Worm (Caenorhabditis elegans) whole organism, L4 larva: ENCODE results near the gene irld-4.
A peak's percentile ranks its signal among the peaks of the same experiment; 100 is the strongest.

ENCODE experiments used
- F44E2.7 ChIP-seq: fragments of 200-800 bp; sonication (Bioruptor generic); IDR thresholded peaks from 2 replicates; pipeline ENCODE4 v2.1.2; 2022; ENCODE audit warnings: missing genetic modification characterization, missing compliant biosample characterization
- R02D3.7 ChIP-seq: fragments of 150-350 bp; sonication (generic microtip); optimal IDR thresholded peaks from 3 replicates; lab custom pipeline; 2014; ENCODE audit warnings: missing biosample characterization, missing genetic modification characterization
- Y75B8A.6 ChIP-seq: fragments of 200-800 bp; sonication (Bioruptor generic); IDR thresholded peaks from 2 replicates; pipeline ENCODE4 v1.3.6; 2022; ENCODE audit warnings: missing genetic modification reagents, missing genetic modification characterization, missing compliant biosample characterization
- aha-1 ChIP-seq: fragments of 150-350 bp; peaks from one replicate; lab custom pipeline; 2014; ENCODE audit warnings: missing biosample characterization, missing genetic modification characterization
- aly-2 ChIP-seq: sonication (generic microtip); optimal IDR thresholded peaks from 2 replicates; lab custom pipeline; 2018; ENCODE audit warnings: missing biosample characterization, missing genetic modification characterization
- arid-1 ChIP-seq: fragments of 200-800 bp; sonication (Bioruptor generic); conservative IDR thresholded peaks from 2 replicates; pipeline ENCODE4 v1.3.6; 2022; ENCODE audit warnings: missing genetic modification reagents, missing genetic modification characterization, missing compliant biosample characterization
- ceh-20 ChIP-seq: fragments of 200-800 bp; sonication (Bioruptor generic); IDR thresholded peaks from 2 replicates; pipeline ENCODE4 v1.3.6; 2022; ENCODE audit warnings: missing genetic modification reagents, missing genetic modification characterization, missing compliant biosample characterization
- ceh-28 ChIP-seq: fragments of 150-350 bp; optimal IDR thresholded peaks from 2 replicates; lab custom pipeline; 2014; ENCODE audit warnings: missing biosample characterization, missing genetic modification reagents, missing genetic modification characterization
- ceh-62 ChIP-seq: sonication (generic microtip); optimal IDR thresholded peaks from 2 replicates; lab custom pipeline; 2017; ENCODE audit warnings: missing biosample characterization, missing genetic modification characterization
- ctbp-1 ChIP-seq: fragments of 200-800 bp; sonication (Bioruptor generic); IDR thresholded peaks from 2 replicates; pipeline ENCODE4 v1.3.6; 2022; ENCODE audit warnings: missing genetic modification reagents, missing genetic modification characterization, missing compliant biosample characterization
- daf-12 ChIP-seq: fragments of 150-350 bp; optimal IDR thresholded peaks from 2 replicates; lab custom pipeline; 2014; ENCODE audit warnings: missing biosample characterization, missing genetic modification reagents, missing genetic modification characterization
- daf-16 ChIP-seq, 3 experiments: sonication (generic microtip); optimal IDR thresholded peaks; 2 replicates each; lab custom pipeline; 2016 to 2017; ENCODE audit warnings: missing genetic modification characterization in 3 of 3, missing genetic modification reagents in 3 of 3, mild to moderate bottlenecking in 2 of 3, missing compliant biosample characterization in 2 of 3, missing biosample characterization in 1 of 3, moderate library complexity in 1 of 3
- daf-19 ChIP-seq: fragments of 200-800 bp; sonication (Bioruptor generic); conservative IDR thresholded peaks from 2 replicates; pipeline ENCODE4 v1.3.6; 2022; ENCODE audit warnings: missing genetic modification characterization, missing compliant biosample characterization
- daf-8 ChIP-seq: fragments of 200-800 bp; sonication (Bioruptor generic); IDR thresholded peaks from 2 replicates; pipeline ENCODE4 v1.3.6; 2022; ENCODE audit warnings: missing genetic modification characterization, missing compliant biosample characterization
- dmd-6 ChIP-seq: fragments of 200-800 bp; sonication (Bioruptor generic); IDR thresholded peaks from 2 replicates; pipeline ENCODE4 v1.3.6; 2022; ENCODE audit warnings: missing genetic modification reagents, missing genetic modification characterization, missing compliant biosample characterization
- dmd-8 ChIP-seq: fragments of 200-800 bp; sonication (Bioruptor generic); IDR thresholded peaks from 2 replicates; pipeline ENCODE4 v1.3.6; 2022; ENCODE audit warnings: missing genetic modification characterization, missing compliant biosample characterization
- dmd-9 ChIP-seq: fragments of 200-800 bp; sonication (Bioruptor generic); IDR thresholded peaks from 2 replicates; pipeline ENCODE4 v1.3.6; 2022; ENCODE audit warnings: missing genetic modification reagents, missing genetic modification characterization, missing compliant biosample characterization
- dve-1 ChIP-seq: sonication (generic microtip); optimal IDR thresholded peaks from 2 replicates; lab custom pipeline; 2017; ENCODE audit warnings: antibody characterized with exemption, mild to moderate bottlenecking, missing genetic modification characterization, missing compliant biosample characterization; ENCODE audit not compliant: insufficient read depth
- egl-43 ChIP-seq: fragments of 200-800 bp; sonication (Bioruptor generic); IDR thresholded peaks from 2 replicates; pipeline ENCODE4 v1.3.6; 2022; ENCODE audit warnings: missing genetic modification reagents, missing genetic modification characterization, missing compliant biosample characterization
- hif-1 ChIP-seq, 2 experiments: sonication (generic microtip); optimal IDR thresholded peaks; 2 replicates each; lab custom pipeline; 2016 to 2017; ENCODE audit warnings: missing compliant biosample characterization in 2 of 2, missing genetic modification characterization in 2 of 2, missing genetic modification reagents in 2 of 2, missing genotype in 2 of 2, mild to moderate bottlenecking in 1 of 2
- hlh-11 ChIP-seq: fragments of 200-800 bp; sonication (Bioruptor generic); optimal IDR thresholded peaks from 2 replicates; lab custom pipeline; 2018; ENCODE audit warnings: mild to moderate bottlenecking, missing genetic modification characterization, missing compliant biosample characterization
- hlh-30 ChIP-seq: sonication (generic microtip); optimal IDR thresholded peaks from 2 replicates; lab custom pipeline; 2017; ENCODE audit warnings: antibody characterized with exemption, mild to moderate bottlenecking, missing genetic modification characterization, missing compliant biosample characterization; ENCODE audit not compliant: insufficient read depth
- jun-1 ChIP-seq: fragments of 150-350 bp; optimal IDR thresholded peaks from 2 replicates; lab custom pipeline; 2014; ENCODE audit warnings: missing biosample characterization, missing genetic modification reagents, missing genetic modification characterization
- lin-38 ChIP-seq: fragments of 200-800 bp; sonication (Bioruptor generic); IDR thresholded peaks from 2 replicates; pipeline ENCODE4 v1.3.6; 2022; ENCODE audit warnings: missing genetic modification reagents, missing genetic modification characterization, missing compliant biosample characterization
- lsy-2 ChIP-seq, 2 experiments: fragments of 150-350 bp in 1 of 2; sonication (generic microtip) in 1 of 2; optimal IDR thresholded peaks; 2 replicates each; lab custom pipeline; 2014 to 2017; ENCODE audit warnings: missing biosample characterization in 2 of 2, missing genetic modification characterization in 2 of 2
- mdl-1 ChIP-seq, 2 experiments: fragments of 150-350 bp in 1 of 2; sonication (generic microtip) in 1 of 2; optimal IDR thresholded peaks; 2 replicates each; lab custom pipeline; 2014 to 2017; ENCODE audit warnings: missing biosample characterization in 2 of 2, missing genetic modification characterization in 2 of 2
- mdt-29 ChIP-seq: fragments of 200-800 bp; sonication (Bioruptor generic); IDR thresholded peaks from 2 replicates; pipeline ENCODE4 v1.3.6; 2022; ENCODE audit warnings: missing genetic modification reagents, missing genetic modification characterization, missing compliant biosample characterization
- mep-1 ChIP-seq: fragments of 150-350 bp; sonication (generic microtip); optimal IDR thresholded peaks from 3 replicates; lab custom pipeline; 2014; ENCODE audit warnings: missing biosample characterization, missing genetic modification characterization
- mes-2 ChIP-seq: sonication (generic microtip); optimal IDR thresholded peaks from 2 replicates; lab custom pipeline; 2016; ENCODE audit warnings: missing genotype, mild to moderate bottlenecking, missing genetic modification characterization, missing compliant biosample characterization; ENCODE audit not compliant: poor library complexity, severe bottlenecking
- mxl-3 ChIP-seq: fragments of 200-800 bp; sonication (Bioruptor generic); optimal IDR thresholded peaks from 2 replicates; lab custom pipeline; 2018; ENCODE audit warnings: mild to moderate bottlenecking, missing genetic modification characterization, missing compliant biosample characterization
- nhr-102 ChIP-seq: sonication (generic microtip); optimal IDR thresholded peaks from 2 replicates; lab custom pipeline; 2016; ENCODE audit warnings: mild to moderate bottlenecking, missing genetic modification characterization, moderate library complexity, missing compliant biosample characterization
- nhr-28 ChIP-seq: fragments of 150-350 bp; optimal IDR thresholded peaks from 2 replicates; lab custom pipeline; 2014; ENCODE audit warnings: missing biosample characterization, missing genetic modification characterization
- nhr-42 ChIP-seq: fragments of 200-800 bp; sonication (Bioruptor generic); IDR thresholded peaks from 2 replicates; pipeline ENCODE4 v1.3.6; 2022; ENCODE audit warnings: missing genetic modification characterization, missing compliant biosample characterization
- nhr-48 ChIP-seq: sonication (generic microtip); optimal IDR thresholded peaks from 2 replicates; lab custom pipeline; 2016; ENCODE audit warnings: mild to moderate bottlenecking, missing genetic modification characterization, missing compliant biosample characterization
- nhr-6 ChIP-seq: fragments of 150-350 bp; optimal IDR thresholded peaks from 2 replicates; lab custom pipeline; 2014; ENCODE audit warnings: missing biosample characterization, missing genetic modification characterization
- nhr-76 ChIP-seq: fragments of 150-350 bp; optimal IDR thresholded peaks from 2 replicates; lab custom pipeline; 2014; ENCODE audit warnings: missing biosample characterization, missing genetic modification characterization
- nhr-77 ChIP-seq: fragments of 150-350 bp; optimal IDR thresholded peaks from 2 replicates; lab custom pipeline; 2014; ENCODE audit warnings: missing biosample characterization, missing genetic modification characterization
- php-3 ChIP-seq: fragments of 200-800 bp; sonication (Bioruptor generic); IDR thresholded peaks from 2 replicates; pipeline ENCODE4 v1.3.6; 2022; ENCODE audit warnings: missing genetic modification reagents, missing genetic modification characterization, missing compliant biosample characterization
- pqm-1 ChIP-seq: sonication (generic microtip); optimal IDR thresholded peaks from 2 replicates; lab custom pipeline; 2017; ENCODE audit warnings: missing biosample characterization, missing genetic modification characterization
- saeg-2 ChIP-seq: fragments of 200-800 bp; sonication (Bioruptor generic); IDR thresholded peaks from 2 replicates; pipeline ENCODE4 v1.3.6; 2022; ENCODE audit warnings: missing genetic modification reagents, missing genetic modification characterization, missing compliant biosample characterization
- spr-1 ChIP-seq: sonication (generic microtip); optimal IDR thresholded peaks from 2 replicates; lab custom pipeline; 2016; ENCODE audit warnings: mild to moderate bottlenecking, missing genetic modification characterization, missing compliant biosample characterization
- tra-1 ChIP-seq: fragments of 200-800 bp; sonication (Bioruptor generic); IDR thresholded peaks from 2 replicates; pipeline ENCODE4 v1.3.6; 2022; ENCODE audit warnings: missing genetic modification reagents, missing genetic modification characterization, missing compliant biosample characterization
- zag-1 ChIP-seq: fragments of 150-350 bp; optimal IDR thresholded peaks from 2 replicates; lab custom pipeline; 2014; ENCODE audit warnings: missing biosample characterization, missing genetic modification characterization
- ztf-7 ChIP-seq: fragments of 150-350 bp; optimal IDR thresholded peaks from 2 replicates; lab custom pipeline; 2014; ENCODE audit warnings: missing biosample characterization, missing genetic modification characterization

The irld-4 gene

ce11 chrIV:14608605-14609004 is 24.3 kb upstream of the irld-4 start:
- TF ChIP-seq nhr-102 (tag; lab: Kevin White, UChicago) (no peak), arid-1 (GFP tag; lab: Robert Waterston, UW) (no peak), daf-8 (no peak), dve-1 (tag; lab: Kevin White, UChicago) (no peak), nhr-77 (tag; lab: Kevin White, UChicago) (no peak), lsy-2 (tag; optimal IDR thresholded peaks at IDR 0.05; lab: Kevin White, UChicago) (no peak)

ce11 chrIV:14609774-14610173 is 23.1 kb upstream of the irld-4 start:
- TF ChIP-seq aly-2 (tag; lab: Kevin White, UChicago) = no peak
- no peak for TF ChIP-seq mes-2
- TF ChIP-seq hlh-30 = peak; percentile 94
- peak; percentile 12 for TF ChIP-seq pqm-1 (tag; lab: Kevin White, UChicago)
- no peak for TF ChIP-seq ctbp-1 (GFP tag; lab: Robert Waterston, UW)
- peak; percentile 90 for TF ChIP-seq dmd-6 (GFP tag; lab: Robert Waterston, UW)
- no peak for TF ChIP-seq mdt-29 (GFP tag; lab: Robert Waterston, UW)
- TF ChIP-seq nhr-48 (tag; lab: Kevin White, UChicago) = peak; percentile 37
- TF ChIP-seq nhr-28 = peak; percentile 98
- TF ChIP-seq jun-1 (tag; lab: Kevin White, UChicago) = no peak
- TF ChIP-seq nhr-77 (tag; lab: Kevin White, UChicago) = peak; percentile 85
- TF ChIP-seq ztf-7 (tag; lab: Kevin White, UChicago) = peak; percentile 14
- no peak for TF ChIP-seq daf-12
- TF ChIP-seq dmd-8 (GFP tag; lab: Robert Waterston, UW) = 0 out of 2 replicates have a peak, but pooled peaks have one; percentile 32
- TF ChIP-seq mdl-1 (tag; optimal IDR thresholded peaks at IDR 0.05; lab: Kevin White, UChicago) = peak in 1 of 2 experiments; percentile 75
- no peak for TF ChIP-seq tra-1 (GFP tag; lab: Robert Waterston, UW)
- TF ChIP-seq aha-1 (tag; lab: Kevin White, UChicago) = peak; percentile 83
- peak in 1 of 2 experiments; percentile 37 for TF ChIP-seq lsy-2 (tag; optimal IDR thresholded peaks at IDR 0.05; lab: Kevin White, UChicago)
- peak; percentile 62; the same call in 1 of the 2 replicates for TF ChIP-seq php-3
- TF ChIP-seq egl-43 (GFP tag; lab: Robert Waterston, UW) = no peak
- no peak for TF ChIP-seq F44E2.7 (GFP tag; lab: Robert Waterston, UW)
- peak; percentile 36 for TF ChIP-seq mep-1
- TF ChIP-seq daf-16 (GFP tag; optimal IDR thresholded peaks at IDR 0.05; lab: Kevin White, UChicago) = no peak
- peak; percentile 71 for TF ChIP-seq daf-16 (tag; optimal IDR thresholded peaks at IDR 0.05; lab: Kevin White, UChicago)
- TF ChIP-seq dve-1 (tag; lab: Kevin White, UChicago) = peak; percentile 80
- TF ChIP-seq hlh-11 = peak; percentile 60

- TF ChIP-seq dve-1 (tag; lab: Kevin White, UChicago) = peak; percentile 49
- no peak for TF ChIP-seq mdt-29 (GFP tag; lab: Robert Waterston, UW)
- no peak for TF ChIP-seq nhr-76 (tag; lab: Kevin White, UChicago)
- TF ChIP-seq mdl-1 (tag; optimal IDR thresholded peaks at IDR 0.05; lab: Kevin White, UChicago) = peak; percentile 21 to 58
- no peak for TF ChIP-seq daf-19
- TF ChIP-seq zag-1 (tag; lab: Kevin White, UChicago) = no peak
- no peak for TF ChIP-seq ceh-20 (GFP tag; lab: Robert Waterston, UW)
- peak; percentile 69 for TF ChIP-seq nhr-77 (tag; lab: Kevin White, UChicago)
- no peak for TF ChIP-seq nhr-42 (GFP tag; lab: Robert Waterston, UW)
- peak; percentile 60 for TF ChIP-seq mxl-3 (GFP tag; lab: Kevin White, UChicago)
- TF ChIP-seq daf-16 (GFP tag; optimal IDR thresholded peaks at IDR 0.05; lab: Kevin White, UChicago) = peak; percentile 47 to 51
- TF ChIP-seq daf-16 (tag; optimal IDR thresholded peaks at IDR 0.05; lab: Kevin White, UChicago) = peak; percentile 80
- peak in 1 of 2 experiments; percentile 30 for TF ChIP-seq hif-1 (tag; optimal IDR thresholded peaks at IDR 0.05; lab: Kevin White, UChicago)
- peak; percentile 23 for TF ChIP-seq nhr-102 (tag; lab: Kevin White, UChicago)
- TF ChIP-seq ceh-62 (tag; lab: Kevin White, UChicago) = no peak
- no peak for TF ChIP-seq ceh-28 (tag; lab: Kevin White, UChicago)
- no peak for TF ChIP-seq daf-8
- no peak for TF ChIP-seq Y75B8A.6 (GFP tag; lab: Robert Waterston, UW)
- peak; percentile 98 for TF ChIP-seq aha-1 (tag; lab: Kevin White, UChicago)
- TF ChIP-seq spr-1 (tag; lab: Kevin White, UChicago) = no peak
- no peak; the same call in 1 of the 2 replicates for TF ChIP-seq dmd-9 (GFP tag; lab: Robert Waterston, UW)
- no peak for TF ChIP-seq R02D3.7 (tag; lab: Kevin White, UChicago)
- TF ChIP-seq nhr-6 (tag; lab: Kevin White, UChicago) = no peak
- peak; percentile 53; the same call in 1 of the 2 replicates for TF ChIP-seq lin-38 (GFP tag; lab: Robert Waterston, UW)
- TF ChIP-seq mes-2 = peak; percentile 45
- TF ChIP-seq saeg-2 (GFP tag; lab: Robert Waterston, UW) = no peak
- TF ChIP-seq egl-43 (GFP tag; lab: Robert Waterston, UW) = 0 out of 2 replicates have a peak, but pooled peaks have one; percentile 27
Observed at ce11 chrIV:14610942-14611724, 21.8 kb upstream of the irld-4 start.
